Fruit fly (Drosophila melanogaster): ENCODE measurements around the gene CG32500.

The CG32500 gene

DNA sequence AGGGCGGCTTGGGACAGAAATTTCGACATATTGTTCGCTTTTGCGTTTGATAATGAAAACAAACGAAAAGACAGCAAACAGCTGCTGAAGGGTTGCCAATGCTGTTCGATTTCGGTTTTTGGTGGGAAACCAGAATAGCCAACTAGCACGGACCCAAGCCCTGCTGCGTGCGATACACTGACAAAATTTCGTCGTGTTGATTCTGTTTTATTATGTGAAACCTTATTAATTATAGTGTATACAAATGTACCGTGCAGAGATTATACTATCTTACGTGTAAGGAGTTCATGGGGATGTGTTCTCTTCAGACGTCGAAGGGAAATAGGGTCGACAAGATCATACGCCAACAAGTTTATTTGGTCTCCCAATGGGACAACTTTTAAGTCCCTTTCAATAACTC lies at the start of gene CG32500:
TSS of gene CG32500 (minus strand) at position 110 of the 400 bp plus-strand sequence.
- TF ChIP-seq Ets98B (GFP tag; IDR thresholded peaks at IDR 0.05) (0 out of 2 replicates have a peak, but pooled peaks have one; percentile 13), CG4496 (GFP tag; IDR thresholded peaks at IDR 0.05) (0 out of 3 replicates have a peak, but pooled peaks have one; percentile 26), fd96Ca (GFP tag; IDR thresholded peaks at IDR 0.05) (peak; percentile 45; the same call in 2 of the 3 replicates), CG32121 (GFP tag; IDR thresholded peaks at IDR 0.05) (0 out of 2 replicates have a peak, but pooled peaks have one; percentile 21)

DNA sequence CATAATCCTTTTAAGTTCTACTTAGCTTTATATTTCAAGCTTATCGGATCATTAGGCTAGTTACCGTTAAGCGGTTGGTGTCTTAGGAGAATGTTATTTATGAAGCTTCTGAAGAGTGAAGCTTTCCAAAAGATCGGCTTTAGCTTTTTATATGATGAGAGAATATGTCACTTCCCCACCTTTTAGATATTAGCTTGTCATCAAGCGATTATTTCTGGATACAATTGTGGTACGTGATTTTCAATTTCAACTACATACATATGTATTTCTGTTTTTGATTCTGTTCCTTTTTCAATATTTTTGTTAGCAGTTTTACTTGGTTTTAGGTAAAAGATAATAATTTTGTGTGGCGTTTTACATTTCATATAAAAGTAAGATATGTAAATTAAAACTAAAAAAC lies 9.3 kb upstream of the CG32500 start:
- no peak for TF ChIP-seq CG9948 (tag; optimal IDR thresholded peaks at IDR 0.05)
- TF ChIP-seq CG13204 (GFP tag; optimal IDR thresholded peaks at IDR 0.05), result no peak
- no peak for TF ChIP-seq CG10348 (GFP tag; IDR thresholded peaks at IDR 0.05)

DNA sequence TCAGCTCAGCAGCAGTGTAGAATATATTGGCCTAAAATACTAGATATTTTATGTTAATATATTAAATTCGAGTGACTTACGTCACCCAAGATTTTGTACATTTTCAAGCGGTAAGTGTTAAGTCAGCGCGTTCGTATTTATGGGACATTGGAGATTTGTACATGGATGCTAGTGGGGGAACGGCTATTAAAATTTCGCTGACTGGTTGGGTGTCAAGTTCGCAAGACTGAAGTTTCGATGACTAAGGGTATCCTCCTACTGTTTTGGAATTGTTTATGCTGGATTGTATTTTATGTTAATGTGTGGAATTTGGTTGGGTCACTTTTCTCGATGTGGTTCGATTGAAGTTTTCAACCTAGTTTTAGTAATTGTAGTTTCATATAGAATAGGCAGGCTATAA lies 8.7 kb upstream of the CG32500 start:
- TF ChIP-seq CG8301 (tag; optimal IDR thresholded peaks at IDR 0.05), result no peak
- no peak for TF ChIP-seq CG12605 (GFP tag; IDR thresholded peaks at IDR 0.05)
- TF ChIP-seq CG4496 (GFP tag; IDR thresholded peaks at IDR 0.05), result no peak
- TF ChIP-seq CG13204 (GFP tag; optimal IDR thresholded peaks at IDR 0.05), result no peak

DNA sequence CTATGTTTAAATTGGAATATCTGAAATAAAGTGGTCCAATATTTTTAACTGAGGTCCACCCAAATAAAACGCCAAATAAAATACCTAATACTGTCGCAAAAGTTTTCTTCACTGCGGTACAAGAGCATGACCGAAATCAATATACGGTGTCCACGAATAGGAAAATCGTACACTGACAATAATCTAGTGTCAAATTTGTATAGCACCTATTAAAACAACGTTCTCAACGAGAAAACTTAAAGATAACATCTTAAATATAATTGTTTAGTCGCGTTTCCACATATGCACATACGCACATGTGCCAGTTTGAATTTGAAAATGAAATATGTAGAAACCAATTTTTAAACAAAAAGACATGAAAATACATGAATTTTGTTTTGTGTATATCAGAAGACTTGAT lies 7.9 kb upstream of the CG32500 start:
- no peak for TF ChIP-seq CG12605 (GFP tag; IDR thresholded peaks at IDR 0.05)
- peak; percentile 65 for TF ChIP-seq CG8301 (tag; optimal IDR thresholded peaks at IDR 0.05)
- peak; percentile 47 for TF ChIP-seq CG17806 (tag; optimal IDR thresholded peaks at IDR 0.05)
- peak; percentile 31 for TF ChIP-seq CG15710 (tag; optimal IDR thresholded peaks at IDR 0.05)
- TF ChIP-seq gl (tag; optimal IDR thresholded peaks at IDR 0.05), result no peak
- TF ChIP-seq rn (GFP tag; IDR thresholded peaks at IDR 0.05), result no peak
- peak; percentile 74 for TF ChIP-seq CG14655 (GFP tag; optimal IDR thresholded peaks at IDR 0.05)
- peak; percentile 39; the same call in 1 of the 2 replicates for TF ChIP-seq Ets98B (GFP tag; IDR thresholded peaks at IDR 0.05)
- TF ChIP-seq EcR (GFP tag; optimal IDR thresholded peaks at IDR 0.05), result no peak
- TF ChIP-seq CG4496 (GFP tag; IDR thresholded peaks at IDR 0.05), result no peak
- no peak for TF ChIP-seq CG32121 (GFP tag; IDR thresholded peaks at IDR 0.05)
- peak; percentile 65 for TF ChIP-seq CG8159 (tag; optimal IDR thresholded peaks at IDR 0.05)
- peak; percentile 57 for TF ChIP-seq Pif1A (GFP tag; optimal IDR thresholded peaks at IDR 0.05)
- no peak for TF ChIP-seq Snoo (tag; optimal IDR thresholded peaks at IDR 0.05)
- TF ChIP-seq fd96Ca (GFP tag; IDR thresholded peaks at IDR 0.05), result no peak
- TF ChIP-seq CG13204 (GFP tag; optimal IDR thresholded peaks at IDR 0.05), result no peak
- TF ChIP-seq CG34367 (tag; optimal IDR thresholded peaks at IDR 0.05), result peak; percentile 35
- no peak for TF ChIP-seq CG9948 (tag; optimal IDR thresholded peaks at IDR 0.05)
- TF ChIP-seq Pif1B (GFP tag; optimal IDR thresholded peaks at IDR 0.05), result peak; percentile 59
- TF ChIP-seq D1 (tag; optimal IDR thresholded peaks at IDR 0.05), result no peak
- TF ChIP-seq CG10348 (GFP tag; IDR thresholded peaks at IDR 0.05), result no peak

DNA sequence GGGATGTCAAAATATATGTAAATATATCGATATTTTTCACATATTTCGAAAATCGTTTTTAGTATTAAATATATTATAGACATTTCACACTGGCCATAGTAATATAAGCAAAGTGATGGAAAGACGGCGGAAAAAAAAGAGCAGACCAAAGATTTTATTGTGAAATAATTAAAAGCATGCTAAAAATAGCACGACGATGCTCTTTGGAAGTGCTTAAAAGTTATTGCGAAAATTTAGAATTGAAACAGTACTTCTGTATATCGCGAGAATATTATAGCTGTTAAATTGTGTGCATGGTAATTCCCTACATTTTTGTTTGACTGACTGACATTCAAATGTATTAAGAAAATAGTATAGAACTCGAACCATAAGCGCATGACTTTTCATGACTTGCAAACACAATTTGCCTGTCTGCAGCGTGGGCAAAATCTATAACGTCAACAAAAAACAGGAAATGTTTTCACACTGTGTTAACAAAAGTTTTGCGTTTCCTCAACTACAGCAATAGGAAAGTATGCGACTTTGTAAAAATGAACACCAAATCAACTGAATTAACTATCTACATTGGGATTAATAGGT lies 6.7 kb upstream of the CG32500 start:
- TF ChIP-seq Pif1B (GFP tag; optimal IDR thresholded peaks at IDR 0.05), result no peak
- TF ChIP-seq EcR (GFP tag; optimal IDR thresholded peaks at IDR 0.05), result no peak
- no peak for TF ChIP-seq CG4496 (GFP tag; IDR thresholded peaks at IDR 0.05)
- no peak for TF ChIP-seq Pif1A (GFP tag; optimal IDR thresholded peaks at IDR 0.05)
- no peak for TF ChIP-seq CG15710 (tag; optimal IDR thresholded peaks at IDR 0.05)
- no peak for TF ChIP-seq CG17806 (tag; optimal IDR thresholded peaks at IDR 0.05)
- TF ChIP-seq D1 (tag; optimal IDR thresholded peaks at IDR 0.05), result no peak
- no peak for TF ChIP-seq fd96Ca (GFP tag; IDR thresholded peaks at IDR 0.05)
- TF ChIP-seq CG8159 (tag; optimal IDR thresholded peaks at IDR 0.05), result no peak
- TF ChIP-seq CG12605 (GFP tag; IDR thresholded peaks at IDR 0.05), result no peak
- TF ChIP-seq CG32121 (GFP tag; IDR thresholded peaks at IDR 0.05), result no peak
- no peak for TF ChIP-seq rn (GFP tag; IDR thresholded peaks at IDR 0.05)
- TF ChIP-seq Ets98B (GFP tag; IDR thresholded peaks at IDR 0.05), result no peak
- TF ChIP-seq CG9948 (tag; optimal IDR thresholded peaks at IDR 0.05), result no peak
- no peak for TF ChIP-seq CG13204 (GFP tag; optimal IDR thresholded peaks at IDR 0.05)
- TF ChIP-seq CG10348 (GFP tag; IDR thresholded peaks at IDR 0.05), result no peak
- no peak for TF ChIP-seq gl (tag; optimal IDR thresholded peaks at IDR 0.05)
- TF ChIP-seq CG8301 (tag; optimal IDR thresholded peaks at IDR 0.05), result no peak
- TF ChIP-seq CG14655 (GFP tag; optimal IDR thresholded peaks at IDR 0.05), result no peak

DNA sequence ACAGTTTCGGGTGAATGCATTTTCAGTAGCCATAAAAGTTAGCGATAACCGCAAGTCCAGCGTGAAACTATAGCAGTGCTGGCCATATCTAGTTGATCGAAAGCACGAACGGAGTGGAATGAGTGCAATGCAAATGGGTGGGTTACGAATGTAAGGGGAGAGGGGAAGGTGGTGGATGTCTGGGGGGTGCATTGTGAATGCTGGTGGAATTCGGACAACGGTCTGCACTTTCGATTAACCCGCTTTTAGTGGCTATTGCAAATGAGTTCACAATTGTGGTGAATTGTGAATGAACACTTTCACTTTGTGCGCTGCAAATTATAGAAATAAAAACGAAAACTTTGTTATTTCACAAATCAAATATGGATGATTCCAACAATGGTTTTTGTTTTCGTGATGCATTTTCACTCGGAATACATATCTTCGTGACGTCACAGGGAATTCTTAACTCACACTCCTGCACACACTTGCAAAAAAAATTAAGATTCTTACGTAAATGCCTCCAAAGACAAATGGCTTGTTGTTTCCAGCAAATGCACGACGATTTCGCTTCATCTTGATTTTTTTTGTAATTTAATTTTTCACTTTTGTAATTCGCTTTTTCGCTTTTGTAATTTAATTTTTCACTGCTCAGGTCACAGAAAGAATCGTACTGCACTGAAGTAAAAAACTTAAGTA lies 6.1 kb upstream of the CG32500 start, which contains the start of gene DIP1:
TSS of gene DIP1 (minus strand) at position 667 of the 678 bp plus-strand sequence.
- TF ChIP-seq rn (GFP tag; IDR thresholded peaks at IDR 0.05) (no peak), CG15710 (tag; optimal IDR thresholded peaks at IDR 0.05) (peak; percentile 40), Pif1A (GFP tag; optimal IDR thresholded peaks at IDR 0.05) (peak; percentile 74), CG17806 (tag; optimal IDR thresholded peaks at IDR 0.05) (peak; percentile 72), CG14655 (GFP tag; optimal IDR thresholded peaks at IDR 0.05) (peak; percentile 49), CG12605 (GFP tag; IDR thresholded peaks at IDR 0.05) (peak; percentile 27; the same call in 1 of the 2 replicates), CG32121 (GFP tag; IDR thresholded peaks at IDR 0.05) (peak; percentile 60), EcR (GFP tag; optimal IDR thresholded peaks at IDR 0.05) (peak; percentile 22), fd96Ca (GFP tag; IDR thresholded peaks at IDR 0.05) (no peak; the same call in 2 of the 3 replicates), CG10348 (GFP tag; IDR thresholded peaks at IDR 0.05) (no peak), Ets98B (GFP tag; IDR thresholded peaks at IDR 0.05) (peak; percentile 58), Snoo (tag; optimal IDR thresholded peaks at IDR 0.05) (peak; percentile 50), CG9948 (tag; optimal IDR thresholded peaks at IDR 0.05) (peak; percentile 67), gl (tag; optimal IDR thresholded peaks at IDR 0.05) (no peak), CG8301 (tag; optimal IDR thresholded peaks at IDR 0.05) (peak; percentile 53), D1 (tag; optimal IDR thresholded peaks at IDR 0.05) (peak; percentile 9), CG13204 (GFP tag; optimal IDR thresholded peaks at IDR 0.05) (no peak), CG8159 (tag; optimal IDR thresholded peaks at IDR 0.05) (peak; percentile 44), Pif1B (GFP tag; optimal IDR thresholded peaks at IDR 0.05) (peak; percentile 76), CG4496 (GFP tag; IDR thresholded peaks at IDR 0.05) (no peak; the same call in 2 of the 3 replicates), CG34367 (tag; optimal IDR thresholded peaks at IDR 0.05) (peak; percentile 39)

All from whole organism, pupa.